Worm (Caenorhabditis elegans) whole organism, young adult: ENCODE results near the gene C14C11.1.

Source experiments
- B0261.1 ChIP-seq: sonication (generic microtip); optimal IDR thresholded peaks from 2 replicates; lab custom pipeline; 2016; ENCODE audit warnings: mild to moderate bottlenecking, missing genetic modification characterization, moderate library complexity, missing compliant biosample characterization
- C06A6.2 ChIP-seq: fragments of 200-800 bp; sonication (Bioruptor generic); conservative IDR thresholded peaks from 2 replicates; pipeline ENCODE4 v1.3.6; 2022; ENCODE audit warnings: missing genetic modification characterization, missing compliant biosample characterization
- F33H1.4 ChIP-seq: fragments of 200-800 bp; sonication (Bioruptor generic); IDR thresholded peaks from 2 replicates; pipeline ENCODE4 v1.3.6; 2022; ENCODE audit warnings: missing genetic modification reagents, missing genetic modification characterization, missing compliant biosample characterization
- F39B2.1 ChIP-seq: fragments of 200-800 bp; sonication (Bioruptor generic); IDR thresholded peaks from 2 replicates; pipeline ENCODE4 v1.3.6; 2022; ENCODE audit warnings: missing genetic modification reagents, missing genetic modification characterization, missing compliant biosample characterization
- F52B5.7 ChIP-seq: sonication (generic microtip); optimal IDR thresholded peaks from 2 replicates; lab custom pipeline; 2016; ENCODE audit warnings: mild to moderate bottlenecking, missing genetic modification characterization, missing compliant biosample characterization
- K12H6.12 ChIP-seq: fragments of 200-800 bp; sonication (Bioruptor generic); optimal IDR thresholded peaks from 2 replicates; lab custom pipeline; 2018; ENCODE audit warnings: mild to moderate bottlenecking, missing genetic modification characterization, missing compliant biosample characterization
- Y53G8AR.9 ChIP-seq: fragments of 200-800 bp; sonication (Bioruptor generic); conservative IDR thresholded peaks from 2 replicates; pipeline ENCODE4 v1.3.6; 2022; ENCODE audit warnings: missing genetic modification reagents, missing genetic modification characterization, missing compliant biosample characterization
- Y67H2A.10 ChIP-seq: fragments of 200-800 bp; sonication (Bioruptor generic); conservative IDR thresholded peaks from 2 replicates; pipeline ENCODE4 v1.3.6; 2022; ENCODE audit warnings: missing genetic modification reagents, missing genetic modification characterization, missing compliant biosample characterization
- Y79H2A.3 ChIP-seq: fragments of 200-800 bp; sonication (Bioruptor generic); conservative IDR thresholded peaks from 2 replicates; pipeline ENCODE4 v1.3.6; 2022; ENCODE audit warnings: missing genetic modification reagents, missing genetic modification characterization, missing compliant biosample characterization
- akir-1 ChIP-seq: fragments of 200-800 bp; sonication (Bioruptor generic); optimal IDR thresholded peaks from 2 replicates; lab custom pipeline; 2018; ENCODE audit warnings: mild to moderate bottlenecking, missing genetic modification characterization, moderate library complexity, missing compliant biosample characterization
- bed-1 ChIP-seq: fragments of 200-800 bp; sonication (Bioruptor generic); IDR thresholded peaks from 2 replicates; pipeline ENCODE4 v1.3.6; 2022; ENCODE audit warnings: missing genetic modification reagents, missing genetic modification characterization, missing compliant biosample characterization
- ceh-40 ChIP-seq: fragments of 200-800 bp; sonication (Bioruptor generic); IDR thresholded peaks from 2 replicates; pipeline ENCODE4 v1.3.6; 2022; ENCODE audit warnings: missing genetic modification characterization, missing compliant biosample characterization
- ceh-58 ChIP-seq: fragments of 200-800 bp; sonication (Bioruptor generic); IDR thresholded peaks from 2 replicates; pipeline ENCODE4 v1.3.6; 2022; ENCODE audit warnings: missing genetic modification characterization, missing compliant biosample characterization
- ceh-91 ChIP-seq: fragments of 200-800 bp; sonication (Bioruptor generic); IDR thresholded peaks from 2 replicates; pipeline ENCODE4 v1.3.6; 2022; ENCODE audit warnings: missing genetic modification reagents, missing genetic modification characterization, missing compliant biosample characterization
- chd-7 ChIP-seq: sonication (generic microtip); optimal IDR thresholded peaks from 2 replicates; lab custom pipeline; 2016; ENCODE audit warnings: mild to moderate bottlenecking, missing genetic modification characterization, moderate library complexity, missing compliant biosample characterization
- die-1 ChIP-seq: sonication (generic microtip); optimal IDR thresholded peaks from 2 replicates; lab custom pipeline; 2016; ENCODE audit warnings: missing genotype, mild to moderate bottlenecking, missing genetic modification characterization, missing compliant biosample characterization
- dox-1 ChIP-seq: fragments of 200-800 bp; sonication (Bioruptor generic); IDR thresholded peaks from 2 replicates; pipeline ENCODE4 v1.3.6; 2022; ENCODE audit warnings: missing genetic modification reagents, missing genetic modification characterization, missing compliant biosample characterization
- fkh-3 ChIP-seq: sonication (generic microtip); optimal IDR thresholded peaks from 2 replicates; lab custom pipeline; 2016; ENCODE audit warnings: mild to moderate bottlenecking, missing genetic modification characterization, missing compliant biosample characterization
- gei-17 ChIP-seq: fragments of 200-800 bp; sonication (Bioruptor generic); optimal IDR thresholded peaks from 2 replicates; lab custom pipeline; 2018; ENCODE audit warnings: mild to moderate bottlenecking, missing genetic modification characterization, missing compliant biosample characterization
- hlh-12 ChIP-seq: sonication (generic microtip); optimal IDR thresholded peaks from 2 replicates; lab custom pipeline; 2016; ENCODE audit warnings: missing genetic modification characterization, missing compliant biosample characterization
- hlh-26 ChIP-seq: fragments of 200-800 bp; sonication (Bioruptor generic); conservative IDR thresholded peaks from 2 replicates; pipeline ENCODE4 v1.3.6; 2022; ENCODE audit warnings: missing genetic modification reagents, missing genetic modification characterization, missing compliant biosample characterization
- hrde-1 ChIP-seq: sonication (generic microtip); optimal IDR thresholded peaks from 2 replicates; lab custom pipeline; 2016; ENCODE audit warnings: missing genetic modification characterization, mild to moderate bottlenecking, missing compliant biosample characterization, moderate library complexity, missing genotype, missing genetic modification reagents, borderline replicate concordance
- lin-40 ChIP-seq: sonication (generic microtip); optimal IDR thresholded peaks from 2 replicates; lab custom pipeline; 2016; ENCODE audit warnings: missing genetic modification characterization, mild to moderate bottlenecking, missing compliant biosample characterization, missing genotype, missing genetic modification reagents
- madf-10 ChIP-seq: sonication (generic microtip); optimal IDR thresholded peaks from 2 replicates; lab custom pipeline; 2016; ENCODE audit warnings: mild to moderate bottlenecking, missing genetic modification characterization, missing compliant biosample characterization
- madf-8 ChIP-seq: fragments of 200-800 bp; sonication (Bioruptor generic); conservative IDR thresholded peaks from 2 replicates; pipeline ENCODE4 v1.3.6; 2022; ENCODE audit warnings: missing genetic modification reagents, missing genetic modification characterization, missing compliant biosample characterization
- nhr-80 ChIP-seq: sonication (generic microtip); optimal IDR thresholded peaks from 2 replicates; lab custom pipeline; 2016; ENCODE audit warnings: missing genetic modification characterization, missing compliant biosample characterization
- pbrm-1 ChIP-seq: fragments of 200-800 bp; sonication (Bioruptor generic); IDR thresholded peaks from 2 replicates; pipeline ENCODE4 v1.3.6; 2022; ENCODE audit warnings: missing genetic modification reagents, missing genetic modification characterization, missing compliant biosample characterization
- sdz-38 ChIP-seq: sonication (generic microtip); optimal IDR thresholded peaks from 2 replicates; lab custom pipeline; 2016; ENCODE audit warnings: missing genotype, missing genetic modification characterization, missing compliant biosample characterization
- snpc-1.1 ChIP-seq: sonication (generic microtip); optimal IDR thresholded peaks from 2 replicates; lab custom pipeline; 2017; ENCODE audit warnings: missing genetic modification characterization, mild to moderate bottlenecking, missing compliant biosample characterization, antibody characterized with exemption, moderate library complexity, missing genotype, missing genetic modification reagents; ENCODE audit not compliant: insufficient read depth
- tbx-9 ChIP-seq: sonication (generic microtip); optimal IDR thresholded peaks from 2 replicates; lab custom pipeline; 2016; ENCODE audit warnings: borderline replicate concordance, missing genetic modification characterization, inconsistent platforms, missing compliant biosample characterization

C14C11.1 gene

DNA sequence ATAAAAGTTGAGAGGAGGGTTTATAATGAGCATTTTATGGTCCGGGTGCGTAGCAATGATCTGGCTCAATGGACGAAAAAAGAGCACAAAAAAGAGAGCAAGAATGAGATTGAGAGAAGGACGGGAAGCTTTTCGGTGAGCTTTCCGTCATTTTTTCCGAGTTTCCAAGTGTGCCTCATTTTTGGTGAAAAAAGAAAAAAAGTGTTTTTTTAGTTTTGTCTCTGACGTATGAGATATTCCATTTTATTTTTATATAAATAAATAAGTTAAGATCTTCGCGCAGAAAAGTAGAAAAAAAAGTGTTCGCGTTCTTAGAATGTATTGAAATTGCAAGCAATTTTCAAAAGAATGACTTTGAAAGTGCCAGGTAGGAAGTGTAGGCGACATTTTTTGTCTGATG lies 43.4 kb upstream of the C14C11.1 start, which contains the start of gene memb-2:
TSS of gene memb-2 (minus strand) at position 101 of the 400 bp plus-strand sequence.
- TF ChIP-seq sdz-38 = no peak

DNA sequence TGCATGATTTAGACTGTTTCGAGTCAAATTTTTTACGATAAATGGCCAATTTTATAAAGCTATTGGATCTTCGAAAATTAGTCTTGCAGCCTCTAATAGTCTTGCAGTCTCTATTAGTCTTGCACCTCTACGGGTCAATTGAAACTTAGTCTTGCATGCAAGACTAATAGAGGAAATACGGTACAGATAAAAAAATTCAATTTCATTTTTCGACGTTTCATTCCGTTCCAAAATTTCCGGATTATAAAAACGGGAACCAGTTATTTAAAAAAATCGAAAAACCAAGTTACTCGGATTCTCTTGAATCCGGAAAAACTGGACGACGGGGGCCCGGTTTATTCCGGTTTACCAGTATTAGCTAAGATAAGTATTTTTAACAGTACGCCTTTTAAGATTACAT lies 42.0 kb upstream of the C14C11.1 start, which contains the start of gene M03E7.1:
TSS of gene M03E7.1 (plus strand) at position 301 of the 400 bp plus-strand sequence.
- TF ChIP-seq die-1 (tag; lab: Kevin White, UChicago) = no peak
- TF ChIP-seq F39B2.1 = no peak
- TF ChIP-seq lin-40 (tag; lab: Kevin White, UChicago) = no peak
- no peak for TF ChIP-seq hlh-26
- no peak for TF ChIP-seq bed-1 (GFP tag; lab: Robert Waterston, UW)
- TF ChIP-seq C06A6.2 = no peak
- no peak for TF ChIP-seq gei-17 (GFP tag; lab: Kevin White, UChicago)
- TF ChIP-seq hrde-1 (tag; lab: Kevin White, UChicago) = no peak
- TF ChIP-seq dox-1 (GFP tag; lab: Robert Waterston, UW) = no peak
- TF ChIP-seq B0261.1 (tag; lab: Kevin White, UChicago) = no peak
- no peak for TF ChIP-seq Y53G8AR.9 (GFP tag; lab: Robert Waterston, UW)
- no peak for TF ChIP-seq pbrm-1 (GFP tag; lab: Robert Waterston, UW)
- no peak for TF ChIP-seq K12H6.12 (tag; lab: Kevin White, UChicago)
- TF ChIP-seq ceh-40 (GFP tag; lab: Robert Waterston, UW) = no peak
- no peak for TF ChIP-seq Y67H2A.10 (GFP tag; lab: Robert Waterston, UW)
- TF ChIP-seq tbx-9 (tag; lab: Kevin White, UChicago) = no peak
- no peak for TF ChIP-seq madf-10 (tag; lab: Kevin White, UChicago)

DNA sequence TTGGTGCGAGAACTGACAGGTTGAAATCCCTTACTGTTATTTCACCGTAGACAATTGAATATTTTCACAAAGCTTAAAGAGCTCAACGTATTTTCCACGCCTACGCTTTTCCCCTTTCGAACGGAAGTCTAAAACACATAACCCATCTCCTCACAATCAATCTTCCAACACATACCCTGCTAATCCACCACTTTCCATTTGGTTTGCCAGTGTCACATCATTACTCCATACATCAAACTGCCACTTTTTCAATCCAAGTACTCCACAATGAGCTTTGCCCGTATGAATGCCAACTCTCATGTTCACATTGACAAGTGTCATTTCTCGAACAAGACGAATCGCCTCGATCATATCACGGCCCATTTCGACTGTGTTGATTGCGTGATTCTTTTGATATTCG lies 35.4 kb upstream of the C14C11.1 start:
- TF ChIP-seq hlh-12 (tag; lab: Kevin White, UChicago) (no peak), K12H6.12 (tag; lab: Kevin White, UChicago) (peak; percentile 17)

DNA sequence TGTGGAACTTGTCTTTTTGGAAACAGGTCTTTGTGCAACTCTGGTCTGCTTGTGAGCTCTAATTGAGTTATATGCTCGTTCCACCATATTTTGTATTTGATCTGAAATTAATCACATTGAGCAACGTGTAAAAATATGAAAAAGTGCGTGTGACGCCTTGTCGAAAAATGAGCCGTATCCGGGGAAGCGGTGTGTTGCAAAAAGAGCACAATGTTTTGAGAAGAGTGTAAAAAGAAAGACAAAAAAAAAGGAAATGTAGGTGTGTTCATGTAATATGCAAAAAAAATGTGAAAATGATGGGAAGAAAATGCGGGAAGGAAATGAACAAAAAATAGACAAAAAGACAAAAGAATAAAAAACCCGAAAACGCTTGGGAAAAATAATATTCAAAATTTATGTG lies 32.6 kb upstream of the C14C11.1 start, which contains the start of gene acy-4:
TSS of gene acy-4 (minus strand) at position 101 of the 400 bp plus-strand sequence.
- TF ChIP-seq snpc-1.1 (tag; lab: Kevin White, UChicago) (no peak), Y79H2A.3 (GFP tag; lab: Robert Waterston, UW) (no peak)

DNA sequence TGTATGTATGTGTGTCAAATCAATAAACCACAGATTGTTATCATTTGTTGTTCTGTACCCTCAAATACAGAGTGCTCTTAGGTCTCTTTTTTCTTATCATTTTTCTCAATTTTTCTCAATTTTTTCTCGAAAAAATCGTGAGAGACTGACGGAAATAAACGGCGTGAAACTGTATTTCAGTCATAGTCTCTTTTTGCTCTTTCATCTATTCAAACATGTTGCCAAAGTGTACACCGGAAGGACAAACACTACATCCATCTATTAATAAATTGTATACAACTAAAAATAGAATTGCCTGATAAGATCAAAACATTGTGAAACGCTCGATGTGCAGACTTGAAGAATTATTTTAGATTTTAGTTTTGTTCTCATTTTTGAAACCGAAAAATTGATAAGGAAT lies 29.0 kb upstream of the C14C11.1 start:
- TF ChIP-seq F52B5.7 (tag; lab: Kevin White, UChicago) = no peak
- TF ChIP-seq madf-8 (GFP tag; lab: Robert Waterston, UW) = no peak
- TF ChIP-seq nhr-80 (tag; lab: Kevin White, UChicago) = peak; percentile 38
- TF ChIP-seq fkh-3 (tag; lab: Kevin White, UChicago) = no peak
- no peak for TF ChIP-seq akir-1 (GFP tag; lab: Kevin White, UChicago)
- TF ChIP-seq chd-7 = no peak
- TF ChIP-seq ceh-58 (GFP tag; lab: Robert Waterston, UW) = no peak

DNA sequence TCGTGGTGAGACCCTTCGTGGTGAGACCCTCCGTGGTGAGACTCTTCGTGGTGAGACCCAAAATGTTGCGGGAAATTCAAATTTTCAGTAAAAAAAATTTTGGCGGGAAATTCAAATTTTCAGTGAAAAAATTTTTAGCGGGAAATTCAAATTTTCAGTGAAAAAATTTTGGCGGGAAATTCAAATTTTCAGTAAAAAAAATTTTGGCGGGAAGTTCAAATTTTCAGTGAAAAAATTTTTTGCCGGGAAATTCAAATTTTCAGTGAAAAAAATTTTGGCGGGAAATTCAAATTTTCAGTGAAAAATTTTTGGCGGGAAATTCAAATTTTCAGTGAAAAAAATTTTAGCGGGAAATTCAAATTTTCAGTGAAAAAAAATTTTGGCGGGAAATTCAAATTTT lies 23.3 kb upstream of the C14C11.1 start:
- TF ChIP-seq ceh-91 (GFP tag; lab: Robert Waterston, UW) = peak; percentile 39; the same call in 1 of the 2 replicates
- 0 out of 2 replicates have a peak, but pooled peaks have one; percentile 29 for TF ChIP-seq madf-8 (GFP tag; lab: Robert Waterston, UW)
- TF ChIP-seq F33H1.4 (GFP tag; lab: Robert Waterston, UW) = peak; percentile 66
